Fruit fly (Drosophila melanogaster) whole organism, adult: Measurements from ENCODE around the gene Eip74EF.

Source experiments
- CG5204 ChIP-seq: fragments of 200-800 bp; sonication (Bioruptor generic); optimal IDR thresholded peaks from 2 replicates; lab custom pipeline; 2016; ENCODE audit warnings: missing biosample characterization, missing genetic modification characterization
- bab1 ChIP-seq: fragments of 200-800 bp; sonication (Bioruptor generic); optimal IDR thresholded peaks from 3 replicates; lab custom pipeline; 2019; ENCODE audit warnings: missing biosample characterization, mild to moderate bottlenecking, missing genetic modification characterization, moderate library complexity
- kay ChIP-seq: fragments of 200-800 bp; sonication (Bioruptor generic); peaks from one replicate; lab custom pipeline; 2016; ENCODE audit warnings: missing biosample characterization, missing genetic modification characterization, borderline replicate concordance
- tj ChIP-seq: fragments of 200-800 bp; sonication (Bioruptor generic); optimal IDR thresholded peaks from 3 replicates; lab custom pipeline; 2017; ENCODE audit warnings: missing biosample characterization, mild to moderate bottlenecking, missing genetic modification characterization, moderate library complexity

DNA sequence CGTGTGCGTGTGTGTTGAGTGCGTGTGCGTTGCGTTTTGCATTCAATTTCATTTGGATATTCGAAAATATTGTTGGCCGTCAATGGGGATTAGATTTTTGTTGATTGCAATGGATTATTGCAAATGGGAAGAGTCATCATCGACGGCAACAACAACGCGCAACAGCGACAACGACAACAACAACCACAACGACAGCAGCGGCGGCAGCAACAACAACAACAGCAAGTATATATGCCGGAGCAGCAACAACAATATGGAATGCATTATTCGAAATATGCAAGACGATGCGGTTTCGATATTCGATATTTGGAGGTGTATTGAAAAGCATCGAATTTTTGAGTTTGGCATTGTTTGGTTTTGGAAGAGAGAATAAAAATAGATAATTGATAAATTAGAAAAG is 22.9 kb upstream of the Eip74EF start:
- TF ChIP-seq kay (GFP tag; lab: Kevin White, UChicago), result no peak
- TF ChIP-seq CG5204 (GFP tag; lab: Kevin White, UChicago), result no peak
- TF ChIP-seq bab1 (GFP tag; lab: Kevin White, UChicago), result no peak
- TF ChIP-seq tj (GFP tag; lab: Kevin White, UChicago), result no peak
